Fruit fly (Drosophila melanogaster) whole organism, adult: ENCODE results near the gene CG44001.

ENCODE experiments used
- CG11617 ChIP-seq: fragments of 200-800 bp; sonication (Bioruptor generic); optimal IDR thresholded peaks from 2 replicates; lab custom pipeline; 2017; ENCODE audit warnings: mild to moderate bottlenecking, missing biosample characterization, missing genetic modification reagents, missing genetic modification characterization
- CG12768 ChIP-seq: fragments of 200-800 bp; sonication (Bioruptor generic); optimal IDR thresholded peaks from 2 replicates; lab custom pipeline; 2017; ENCODE audit warnings: missing biosample characterization, missing genetic modification characterization, mild to moderate bottlenecking, moderate library complexity, missing genetic modification reagents
- CG14711 ChIP-seq: fragments of 200-800 bp; sonication (Bioruptor generic); optimal IDR thresholded peaks from 2 replicates; lab custom pipeline; 2018; ENCODE audit warnings: missing biosample characterization, mild to moderate bottlenecking, missing genetic modification characterization, moderate library complexity
- CG33017 ChIP-seq: fragments of 200-800 bp; sonication (Bioruptor generic); optimal IDR thresholded peaks from 2 replicates; lab custom pipeline; 2018; ENCODE audit warnings: missing biosample characterization, mild to moderate bottlenecking, missing genetic modification characterization, moderate library complexity
- CG5204 ChIP-seq: fragments of 200-800 bp; sonication (Bioruptor generic); optimal IDR thresholded peaks from 2 replicates; lab custom pipeline; 2016; ENCODE audit warnings: missing biosample characterization, missing genetic modification characterization
- CG7045 ChIP-seq: fragments of 200-800 bp; sonication (Bioruptor generic); optimal IDR thresholded peaks from 2 replicates; lab custom pipeline; 2017; ENCODE audit warnings: missing biosample characterization, mild to moderate bottlenecking, missing genetic modification characterization
- Clk ChIP-seq: fragments of 200-800 bp; sonication (Bioruptor generic); optimal IDR thresholded peaks from 2 replicates; lab custom pipeline; 2017; ENCODE audit warnings: missing biosample characterization, missing genetic modification characterization
- Crg-1 ChIP-seq: fragments of 200-800 bp; sonication (Bioruptor generic); optimal IDR thresholded peaks from 2 replicates; lab custom pipeline; 2016; ENCODE audit warnings: missing biosample characterization, missing genetic modification characterization
- Hr96 ChIP-seq: fragments of 200-800 bp; sonication (Bioruptor generic); optimal IDR thresholded peaks from 2 replicates; lab custom pipeline; 2016; ENCODE audit warnings: missing biosample characterization, missing genetic modification characterization
- Mnt ChIP-seq: fragments of 200-800 bp; sonication (Bioruptor generic); optimal IDR thresholded peaks from 2 replicates; lab custom pipeline; 2016; ENCODE audit warnings: missing biosample characterization, mild to moderate bottlenecking, missing genetic modification characterization
- bab1 ChIP-seq: fragments of 200-800 bp; sonication (Bioruptor generic); optimal IDR thresholded peaks from 3 replicates; lab custom pipeline; 2019; ENCODE audit warnings: missing biosample characterization, mild to moderate bottlenecking, missing genetic modification characterization, moderate library complexity
- cic ChIP-seq: fragments of 200-800 bp; sonication (Bioruptor generic); optimal IDR thresholded peaks from 2 replicates; lab custom pipeline; 2017; ENCODE audit warnings: missing biosample characterization, mild to moderate bottlenecking, missing genetic modification characterization, moderate library complexity
- cnc ChIP-seq, 2 experiments: fragments of >200 bp; optimal IDR thresholded peaks; 2 replicates each; lab custom pipeline; 2017
- ovo ChIP-seq: fragments of 200-800 bp; sonication (Bioruptor generic); optimal IDR thresholded peaks from 2 replicates; lab custom pipeline; 2016; ENCODE audit warnings: missing biosample characterization, missing genetic modification characterization
- pad ChIP-seq: fragments of 200-800 bp; sonication (Bioruptor generic); optimal IDR thresholded peaks from 3 replicates; lab custom pipeline; 2017; ENCODE audit warnings: missing biosample characterization, missing genetic modification characterization, mild to moderate bottlenecking, moderate library complexity, missing genetic modification reagents
- tj ChIP-seq: fragments of 200-800 bp; sonication (Bioruptor generic); optimal IDR thresholded peaks from 3 replicates; lab custom pipeline; 2017; ENCODE audit warnings: missing biosample characterization, mild to moderate bottlenecking, missing genetic modification characterization, moderate library complexity
- toe ChIP-seq: fragments of 200-800 bp; sonication (Bioruptor generic); optimal IDR thresholded peaks from 2 replicates; lab custom pipeline; 2016; ENCODE audit warnings: missing biosample characterization, missing genetic modification characterization

Gene CG44001

DNA sequence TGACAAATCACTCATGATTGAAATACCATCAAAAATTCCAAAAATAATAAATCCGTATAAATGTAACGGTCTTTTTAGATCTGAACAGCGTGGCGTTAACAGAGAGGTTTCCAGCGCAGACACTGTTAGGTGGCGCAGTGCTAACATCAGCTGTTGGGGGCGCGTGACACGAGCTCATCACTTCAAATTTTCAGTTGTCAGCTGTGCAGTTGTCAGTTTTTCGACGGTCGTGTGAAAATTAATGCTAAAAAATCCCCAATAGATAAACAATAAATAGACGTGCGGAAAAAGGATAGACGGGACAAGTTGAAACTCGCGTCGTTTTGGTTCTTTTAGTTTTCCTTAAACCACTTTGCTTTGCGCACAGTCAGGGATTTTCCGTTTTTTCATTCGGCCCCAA, 53.2 kb downstream of the CG44001 start, which contains the start of gene CG4230:
Gene CG4230, plus strand, starts transcription at position 6 of the 400 bp plus-strand sequence.
- no peak for TF ChIP-seq Clk (GFP tag; lab: Kevin White, UChicago)
- TF ChIP-seq tj (GFP tag; lab: Kevin White, UChicago), result no peak
- no peak for TF ChIP-seq Hr96 (GFP tag; lab: Kevin White, UChicago)
- peak; percentile 11 for TF ChIP-seq CG14711
- TF ChIP-seq Mnt (GFP tag; lab: Kevin White, UChicago), result peak; percentile 10
- no peak for TF ChIP-seq ovo
- TF ChIP-seq CG33017, result no peak
- no peak for TF ChIP-seq pad (GFP tag; lab: Kevin White, UChicago)
- TF ChIP-seq CG5204 (GFP tag; lab: Kevin White, UChicago), result no peak
- no peak for TF ChIP-seq cnc (optimal IDR thresholded peaks at IDR 0.05; lab: Kevin White, UChicago)
- no peak for TF ChIP-seq toe
- TF ChIP-seq CG12768 (GFP tag; lab: Kevin White, UChicago), result no peak
- peak; percentile 45 for TF ChIP-seq bab1
- no peak for TF ChIP-seq CG7045
- TF ChIP-seq cic (GFP tag; lab: Kevin White, UChicago), result peak; percentile 5
- no peak for TF ChIP-seq CG11617

- TF ChIP-seq Hr96 (GFP tag; lab: Kevin White, UChicago) (no peak), CG12768 (GFP tag; lab: Kevin White, UChicago) (no peak), CG11617 (no peak), pad (GFP tag; lab: Kevin White, UChicago) (no peak), Mnt (GFP tag; lab: Kevin White, UChicago) (no peak), CG33017 (no peak), Crg-1 (GFP tag; lab: Kevin White, UChicago) (no peak)
Measured at dm6 chr2L:5096761-5097160, 53.7 kb downstream of the CG44001 start.
